Fruit fly (Drosophila melanogaster): Measurements from ENCODE around the gene Cyp303a1.

Gene Cyp303a1

DNA sequence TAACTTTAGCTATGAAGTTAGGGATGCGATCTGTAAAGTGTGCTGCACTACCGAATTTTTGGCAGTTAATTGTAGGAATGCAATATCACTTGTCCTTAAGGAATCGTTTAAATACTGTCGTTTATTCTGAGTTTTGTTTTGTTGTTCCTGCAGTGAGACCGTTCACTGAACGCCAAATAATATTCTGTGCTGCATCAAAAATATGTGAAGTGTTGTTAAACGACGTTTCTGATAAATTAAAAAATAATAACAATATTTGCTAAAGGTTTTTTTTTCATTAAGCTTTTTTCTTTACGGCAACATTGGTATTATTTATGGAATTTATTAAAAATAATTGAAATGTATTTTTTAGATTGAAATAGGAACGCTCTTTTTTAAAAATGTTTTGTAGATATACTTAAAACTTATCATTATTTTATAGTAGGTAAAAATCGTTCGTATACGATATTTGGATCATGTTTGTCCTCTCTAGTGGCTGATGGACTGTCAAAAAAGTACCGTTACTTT, 8.8 kb downstream of the Cyp303a1 start, which contains the start of gene GMF:
Gene GMF, minus strand, starts transcription at position 182 of the 507 bp plus-strand sequence.
- TF ChIP-seq CG15710 (tag; optimal IDR thresholded peaks at IDR 0.05): peak; percentile 34
- no peak for TF ChIP-seq CG9948 (tag; optimal IDR thresholded peaks at IDR 0.05)
- peak; percentile 58 for TF ChIP-seq D1 (tag; optimal IDR thresholded peaks at IDR 0.05)
- TF ChIP-seq gl (tag; optimal IDR thresholded peaks at IDR 0.05): no peak

DNA sequence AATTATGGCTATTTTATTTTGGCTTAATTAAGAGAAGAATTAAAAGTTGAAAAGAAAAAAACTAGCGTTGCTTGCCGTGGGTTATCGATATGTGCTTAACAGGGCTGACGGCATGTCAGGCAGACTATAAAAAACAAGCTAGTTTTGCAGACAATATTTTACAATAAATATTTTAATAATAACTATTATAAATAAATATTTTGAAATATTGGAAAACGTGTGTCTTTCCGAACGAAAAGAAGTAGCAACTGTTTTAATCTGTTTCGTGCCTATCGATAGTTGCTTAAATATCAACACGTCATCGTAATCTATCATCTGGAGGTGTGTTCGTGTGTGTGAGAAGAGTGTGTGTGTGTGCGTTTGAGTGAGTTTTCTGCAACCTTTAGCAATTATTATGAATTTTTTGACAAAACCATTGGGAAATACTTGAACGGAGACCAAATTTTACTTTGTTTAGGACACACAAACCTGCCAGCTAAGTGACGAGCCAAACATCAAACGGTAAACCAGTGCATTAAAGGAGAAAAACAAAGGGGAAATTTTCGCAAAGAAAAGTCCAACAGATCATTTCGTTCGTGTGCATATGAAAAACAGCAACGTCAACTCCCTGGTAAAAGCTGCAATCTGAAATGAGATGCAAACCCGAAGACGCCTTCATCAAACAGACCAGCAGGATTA, 13.2 kb downstream of the Cyp303a1 start, which contains the start of the genes CG5861 and Syx5:
Gene CG5861, minus strand, starts transcription at position 273 of the 678 bp plus-strand sequence.
Gene Syx5, plus strand, starts transcription at position 321 of the 678 bp plus-strand sequence.
- TF ChIP-seq gl (tag; optimal IDR thresholded peaks at IDR 0.05): no peak
- TF ChIP-seq Ets98B (GFP tag; IDR thresholded peaks at IDR 0.05): peak; percentile 60
- TF ChIP-seq CG8159 (tag; optimal IDR thresholded peaks at IDR 0.05): no peak
- TF ChIP-seq CG9948 (tag; optimal IDR thresholded peaks at IDR 0.05): peak; percentile 12
- no peak; the same call in 2 of the 3 replicates for TF ChIP-seq fd96Ca (GFP tag; IDR thresholded peaks at IDR 0.05)
- TF ChIP-seq Pif1A (GFP tag; optimal IDR thresholded peaks at IDR 0.05): no peak
- TF ChIP-seq Snoo (tag; optimal IDR thresholded peaks at IDR 0.05): peak; percentile 29
- TF ChIP-seq CG32121 (GFP tag; IDR thresholded peaks at IDR 0.05): peak; percentile 57; the same call in 1 of the 2 replicates
- TF ChIP-seq CG4496 (GFP tag; IDR thresholded peaks at IDR 0.05): no peak
- TF ChIP-seq CG15710 (tag; optimal IDR thresholded peaks at IDR 0.05): peak; percentile 42
- TF ChIP-seq rn (GFP tag; IDR thresholded peaks at IDR 0.05): peak; percentile 42; the same call in 1 of the 2 replicates
- peak; percentile 37 for TF ChIP-seq CG17806 (tag; optimal IDR thresholded peaks at IDR 0.05)
- TF ChIP-seq D1 (tag; optimal IDR thresholded peaks at IDR 0.05): no peak
- no peak for TF ChIP-seq Pif1B (GFP tag; optimal IDR thresholded peaks at IDR 0.05)
- TF ChIP-seq CG13204 (GFP tag; optimal IDR thresholded peaks at IDR 0.05): no peak
- no peak for TF ChIP-seq CG14655 (GFP tag; optimal IDR thresholded peaks at IDR 0.05)
- TF ChIP-seq CG8301 (tag; optimal IDR thresholded peaks at IDR 0.05): no peak
- no peak for TF ChIP-seq CG10348 (GFP tag; IDR thresholded peaks at IDR 0.05)
- TF ChIP-seq CG34367 (tag; optimal IDR thresholded peaks at IDR 0.05): no peak
- TF ChIP-seq CG12605 (GFP tag; IDR thresholded peaks at IDR 0.05): no peak
- TF ChIP-seq EcR (GFP tag; optimal IDR thresholded peaks at IDR 0.05): peak; percentile 0

- no peak for TF ChIP-seq Snoo (tag; optimal IDR thresholded peaks at IDR 0.05)
- TF ChIP-seq CG32121 (GFP tag; IDR thresholded peaks at IDR 0.05): no peak
- no peak for TF ChIP-seq CG17806 (tag; optimal IDR thresholded peaks at IDR 0.05)
- no peak for TF ChIP-seq EcR (GFP tag; optimal IDR thresholded peaks at IDR 0.05)
- TF ChIP-seq CG10348 (GFP tag; IDR thresholded peaks at IDR 0.05): no peak
- TF ChIP-seq fd96Ca (GFP tag; IDR thresholded peaks at IDR 0.05): no peak
- no peak for TF ChIP-seq Pif1A (GFP tag; optimal IDR thresholded peaks at IDR 0.05)
- TF ChIP-seq CG8159 (tag; optimal IDR thresholded peaks at IDR 0.05): no peak
- no peak for TF ChIP-seq CG13204 (GFP tag; optimal IDR thresholded peaks at IDR 0.05)
Measured at dm6 chr2L:16310648-16311047, 16.7 kb downstream of the Cyp303a1 start, which contains the start of the genes cni and fzy. cni (minus strand) TSS chr2L:16310726. fzy (plus strand) TSS chr2L:16310956.

- TF ChIP-seq fd96Ca (GFP tag; IDR thresholded peaks at IDR 0.05) (no peak; the same call in 2 of the 3 replicates), rn (GFP tag; IDR thresholded peaks at IDR 0.05) (0 out of 2 replicates have a peak, but pooled peaks have one; percentile 15), CG10348 (GFP tag; IDR thresholded peaks at IDR 0.05) (no peak), CG12605 (GFP tag; IDR thresholded peaks at IDR 0.05) (peak; percentile 60), CG9948 (tag; optimal IDR thresholded peaks at IDR 0.05) (no peak), CG14655 (GFP tag; optimal IDR thresholded peaks at IDR 0.05) (no peak), CG34367 (tag; optimal IDR thresholded peaks at IDR 0.05) (peak; percentile 3), EcR (GFP tag; optimal IDR thresholded peaks at IDR 0.05) (peak; percentile 86), Snoo (tag; optimal IDR thresholded peaks at IDR 0.05) (peak; percentile 23), CG15710 (tag; optimal IDR thresholded peaks at IDR 0.05) (peak; percentile 16), CG13204 (GFP tag; optimal IDR thresholded peaks at IDR 0.05) (no peak), Ets98B (GFP tag; IDR thresholded peaks at IDR 0.05) (peak; percentile 44; the same call in 1 of the 2 replicates), CG4496 (GFP tag; IDR thresholded peaks at IDR 0.05) (no peak), Pif1B (GFP tag; optimal IDR thresholded peaks at IDR 0.05) (no peak), D1 (tag; optimal IDR thresholded peaks at IDR 0.05) (no peak), CG32121 (GFP tag; IDR thresholded peaks at IDR 0.05) (peak; percentile 40; the same call in 1 of the 2 replicates), gl (tag; optimal IDR thresholded peaks at IDR 0.05) (peak; percentile 66), CG8159 (tag; optimal IDR thresholded peaks at IDR 0.05) (no peak)
Measured at dm6 chr2L:16315027-16315426, 21.0 kb downstream of the Cyp303a1 start.

DNA sequence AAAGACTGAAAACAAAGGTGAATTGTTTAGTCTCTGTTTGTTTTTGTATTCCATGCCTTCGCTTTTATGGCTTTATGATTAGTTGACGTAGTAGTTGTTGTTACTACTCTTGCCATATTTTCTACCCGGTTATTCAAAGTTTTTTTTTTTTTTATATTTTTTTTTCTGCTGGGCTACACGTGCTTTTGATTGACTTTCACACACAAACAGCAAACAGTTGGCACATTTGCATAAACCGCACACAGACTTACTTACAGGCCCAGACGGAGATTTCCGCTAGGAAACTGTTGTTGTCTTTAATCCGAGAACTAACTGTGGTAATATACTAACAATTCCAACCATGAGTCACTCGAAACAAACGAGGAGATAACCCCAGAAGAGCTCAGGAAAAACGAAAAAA, 21.9 kb downstream of the Cyp303a1 start:
- TF ChIP-seq CG15710 (tag; optimal IDR thresholded peaks at IDR 0.05) (no peak), gl (tag; optimal IDR thresholded peaks at IDR 0.05) (no peak), CG4496 (GFP tag; IDR thresholded peaks at IDR 0.05) (no peak), Pif1A (GFP tag; optimal IDR thresholded peaks at IDR 0.05) (no peak), CG13204 (GFP tag; optimal IDR thresholded peaks at IDR 0.05) (no peak), CG14655 (GFP tag; optimal IDR thresholded peaks at IDR 0.05) (no peak), CG32121 (GFP tag; IDR thresholded peaks at IDR 0.05) (no peak), rn (GFP tag; IDR thresholded peaks at IDR 0.05) (no peak), Pif1B (GFP tag; optimal IDR thresholded peaks at IDR 0.05) (no peak), CG17806 (tag; optimal IDR thresholded peaks at IDR 0.05) (no peak), fd96Ca (GFP tag; IDR thresholded peaks at IDR 0.05) (no peak), CG12605 (GFP tag; IDR thresholded peaks at IDR 0.05) (no peak), CG8301 (tag; optimal IDR thresholded peaks at IDR 0.05) (no peak), EcR (GFP tag; optimal IDR thresholded peaks at IDR 0.05) (no peak), Ets98B (GFP tag; IDR thresholded peaks at IDR 0.05) (no peak), CG9948 (tag; optimal IDR thresholded peaks at IDR 0.05) (no peak), CG34367 (tag; optimal IDR thresholded peaks at IDR 0.05) (no peak)

All from whole organism, pupa.